Fruit fly (Drosophila melanogaster) whole organism, embryonic: ENCODE measurements around the gene TotM.

ENCODE experiments used
- Aef1 ChIP-seq: fragments of 200-800 bp; sonication (Bioruptor generic); IDR thresholded peaks from 3 replicates; pipeline ENCODE4 v1.3.6; 2022; ENCODE audit warnings: missing biosample characterization, missing genetic modification characterization
- B-H1 ChIP-seq: fragments of 200-800 bp; sonication (Bioruptor generic); IDR thresholded peaks from 3 replicates; pipeline ENCODE4 v1.3.6; 2022; ENCODE audit warnings: missing biosample characterization, missing genetic modification characterization
- Blimp-1 ChIP-seq: fragments of 200-800 bp; sonication (Bioruptor generic); optimal IDR thresholded peaks from 3 replicates; lab custom pipeline; 2018; ENCODE audit warnings: missing biosample characterization, missing genetic modification characterization, mild to moderate bottlenecking, moderate library complexity, missing genetic modification reagents
- CG11723 ChIP-seq: fragments of 200-800 bp; sonication (Bioruptor generic); optimal IDR thresholded peaks from 2 replicates; lab custom pipeline; 2017; ENCODE audit warnings: missing biosample characterization, mild to moderate bottlenecking, missing genetic modification characterization
- CG12744 ChIP-seq: fragments of 200-800 bp; sonication (Bioruptor generic); optimal IDR thresholded peaks from 2 replicates; lab custom pipeline; 2016; ENCODE audit warnings: missing biosample characterization, missing genetic modification characterization
- CG13287 ChIP-seq: fragments of 200-800 bp; sonication (Bioruptor generic); IDR thresholded peaks from 2 replicates; pipeline ENCODE4 v1.3.6; 2022; ENCODE audit warnings: missing biosample characterization, missing genetic modification characterization; ENCODE audit not compliant: partially characterized antibody
- CG13424 ChIP-seq: fragments of 200-800 bp; sonication (Bioruptor generic); optimal IDR thresholded peaks from 2 replicates; lab custom pipeline; 2019; ENCODE audit warnings: missing biosample characterization, mild to moderate bottlenecking, missing genetic modification characterization, moderate library complexity
- CG14014 ChIP-seq: fragments of 200-800 bp; sonication (Bioruptor generic); IDR thresholded peaks from 2 replicates; pipeline ENCODE4 v1.3.6; 2022; ENCODE audit warnings: missing biosample characterization, missing genetic modification characterization
- CG14050 ChIP-seq: fragments of 200-800 bp; sonication (Bioruptor generic); IDR thresholded peaks from 3 replicates; pipeline ENCODE4 v1.3.6; 2022; ENCODE audit warnings: missing biosample characterization, missing genetic modification characterization
- CG14667 ChIP-seq: fragments of 200-800 bp; sonication (Bioruptor generic); IDR thresholded peaks from 2 replicates; pipeline ENCODE4 v1.3.6; 2022; ENCODE audit warnings: missing biosample characterization, missing genetic modification characterization
- CG17186 ChIP-seq: fragments of 200-800 bp; sonication (Bioruptor generic); optimal IDR thresholded peaks from 3 replicates; lab custom pipeline; 2017; ENCODE audit warnings: missing biosample characterization, missing genetic modification reagents, missing genetic modification characterization
- CG18476 ChIP-seq: fragments of 200-800 bp; sonication (Bioruptor generic); optimal IDR thresholded peaks from 2 replicates; lab custom pipeline; 2016; ENCODE audit warnings: missing biosample characterization, mild to moderate bottlenecking, missing genetic modification characterization
- CG3065 ChIP-seq: fragments of 200-800 bp; sonication (Bioruptor generic); optimal IDR thresholded peaks from 2 replicates; lab custom pipeline; 2016; ENCODE audit warnings: missing biosample characterization, missing genetic modification characterization
- CG32772 ChIP-seq: fragments of 200-800 bp; sonication (Bioruptor generic); IDR thresholded peaks from 2 replicates; pipeline ENCODE4 v1.3.6; 2022; ENCODE audit warnings: missing biosample characterization, missing genetic modification characterization
- CG3995 ChIP-seq: fragments of 200-800 bp; sonication (Bioruptor generic); optimal IDR thresholded peaks from 3 replicates; lab custom pipeline; 2016; ENCODE audit warnings: missing biosample characterization, missing genetic modification characterization
- CG4617 ChIP-seq: fragments of 200-800 bp; sonication (Bioruptor generic); optimal IDR thresholded peaks from 3 replicates; lab custom pipeline; 2016; ENCODE audit warnings: missing biosample characterization, missing genetic modification characterization, borderline replicate concordance
- CG5245 ChIP-seq: fragments of 200-800 bp; sonication (Bioruptor generic); optimal IDR thresholded peaks from 3 replicates; lab custom pipeline; 2016; ENCODE audit warnings: missing biosample characterization, missing genetic modification characterization
- CG6813 ChIP-seq: fragments of 200-800 bp; sonication (Bioruptor generic); optimal IDR thresholded peaks from 2 replicates; lab custom pipeline; 2017; ENCODE audit warnings: missing biosample characterization, missing genetic modification characterization, mild to moderate bottlenecking, moderate library complexity, missing genetic modification reagents
- CG7839 ChIP-seq: fragments of 200-800 bp; sonication (Bioruptor generic); optimal IDR thresholded peaks from 3 replicates; lab custom pipeline; 2018; ENCODE audit warnings: missing biosample characterization, mild to moderate bottlenecking, missing genetic modification characterization, moderate library complexity
- CG8089 ChIP-seq: fragments of 200-800 bp; sonication (Bioruptor generic); optimal IDR thresholded peaks from 3 replicates; lab custom pipeline; 2016; ENCODE audit warnings: missing biosample characterization, missing genetic modification characterization
- Dad ChIP-seq: fragments of 200-800 bp; sonication (Bioruptor generic); optimal IDR thresholded peaks from 3 replicates; lab custom pipeline; 2016; ENCODE audit warnings: missing biosample characterization, missing genetic modification characterization
- Deaf1 ChIP-seq: fragments of 200-800 bp; optimal IDR thresholded peaks from 3 replicates; lab custom pipeline; 2019; ENCODE audit warnings: missing biosample characterization, mild to moderate bottlenecking, missing genetic modification characterization, moderate library complexity
- Elba2 ChIP-seq: fragments of 200-800 bp; sonication (Bioruptor generic); optimal IDR thresholded peaks from 3 replicates; lab custom pipeline; 2016; ENCODE audit warnings: missing biosample characterization, missing genetic modification characterization
- HHEX ChIP-seq: fragments of 200-800 bp; sonication (Bioruptor generic); optimal IDR thresholded peaks from 3 replicates; lab custom pipeline; 2017; ENCODE audit warnings: missing biosample characterization, mild to moderate bottlenecking, missing genetic modification characterization, missing genetic modification reagents
- HLHmδ ChIP-seq: fragments of 200-800 bp; sonication (Bioruptor generic); optimal IDR thresholded peaks from 2 replicates; lab custom pipeline; 2018; ENCODE audit warnings: missing biosample characterization, mild to moderate bottlenecking, missing genetic modification characterization, moderate library complexity
- Hand ChIP-seq: fragments of 200-800 bp; sonication (Bioruptor generic); optimal IDR thresholded peaks from 2 replicates; lab custom pipeline; 2017; ENCODE audit warnings: mild to moderate bottlenecking, missing biosample characterization, missing genetic modification reagents, missing genetic modification characterization
- Hmx ChIP-seq: fragments of 200-800 bp; sonication (Bioruptor generic); optimal IDR thresholded peaks from 2 replicates; lab custom pipeline; 2016; ENCODE audit warnings: missing biosample characterization, missing genetic modification characterization
- NFAT ChIP-seq: fragments of 200-800 bp; sonication (Bioruptor generic); IDR thresholded peaks from 2 replicates; pipeline ENCODE4 v1.3.6; 2022; ENCODE audit warnings: missing biosample characterization, missing genetic modification characterization
- Neu2 ChIP-seq: fragments of 200-800 bp; sonication (Bioruptor generic); optimal IDR thresholded peaks from 3 replicates; lab custom pipeline; 2016; ENCODE audit warnings: missing biosample characterization, missing genetic modification characterization, borderline replicate concordance
- Side ChIP-seq: fragments of 200-800 bp; sonication (Bioruptor generic); optimal IDR thresholded peaks from 2 replicates; lab custom pipeline; 2016; ENCODE audit warnings: missing biosample characterization, missing genetic modification characterization
- Sox100B ChIP-seq: fragments of 200-800 bp; sonication (Bioruptor generic); optimal IDR thresholded peaks from 3 replicates; lab custom pipeline; 2018; ENCODE audit warnings: missing biosample characterization, mild to moderate bottlenecking, missing genetic modification characterization
- Stat92E ChIP-seq, 3 experiments: fragments of >200 bp in 2 of 3; fragments of 200-800 bp in 1 of 3; sonication (Bioruptor generic) in 1 of 3; optimal IDR thresholded peaks; 2 replicates each; lab custom pipeline; 2017 to 2019; ENCODE audit warnings: missing biosample characterization in 3 of 3, missing genetic modification characterization in 3 of 3, mild to moderate bottlenecking in 1 of 3, moderate library complexity in 1 of 3
- Trl ChIP-seq, 3 experiments: fragments of >200 bp in 2 of 3; fragments of 200-800 bp in 1 of 3; sonication (Bioruptor generic) in 1 of 3; optimal IDR thresholded peaks; 2 replicates in 1 of 3; 3 replicates in 2 of 3; lab custom pipeline; 2016 to 2017; ENCODE audit warnings: missing biosample characterization in 1 of 3, missing genetic modification characterization in 1 of 3
- YL-1 ChIP-seq: fragments of 200-800 bp; sonication (Bioruptor generic); optimal IDR thresholded peaks from 3 replicates; lab custom pipeline; 2017; ENCODE audit warnings: missing biosample characterization, mild to moderate bottlenecking, missing genetic modification characterization
- ato ChIP-seq: fragments of 200-800 bp; sonication (Bioruptor generic); IDR thresholded peaks from 2 replicates; pipeline ENCODE4 v1.3.6; 2022; ENCODE audit warnings: missing biosample characterization, missing genetic modification characterization; ENCODE audit not compliant: partially characterized antibody
- da ChIP-seq: fragments of 200-800 bp; sonication (Bioruptor generic); optimal IDR thresholded peaks from 2 replicates; lab custom pipeline; 2016; ENCODE audit warnings: missing biosample characterization, missing genetic modification characterization
- disco-r ChIP-seq: fragments of 200-800 bp; sonication (Bioruptor generic); optimal IDR thresholded peaks from 2 replicates; lab custom pipeline; 2016; ENCODE audit warnings: missing biosample characterization, missing genetic modification characterization
- fd102C ChIP-seq: fragments of 200-800 bp; sonication (Bioruptor generic); optimal IDR thresholded peaks from 2 replicates; lab custom pipeline; 2018; ENCODE audit warnings: missing biosample characterization, mild to moderate bottlenecking, missing genetic modification characterization, moderate library complexity
- gem ChIP-seq: fragments of 200-800 bp; sonication (Bioruptor generic); optimal IDR thresholded peaks from 2 replicates; lab custom pipeline; 2019; ENCODE audit warnings: missing biosample characterization, mild to moderate bottlenecking, missing genetic modification characterization, moderate library complexity
- grau ChIP-seq: fragments of 200-800 bp; optimal IDR thresholded peaks from 3 replicates; lab custom pipeline; 2019; ENCODE audit warnings: missing biosample characterization, mild to moderate bottlenecking, missing genetic modification characterization, moderate library complexity
- gsb ChIP-seq: fragments of 200-800 bp; sonication (Bioruptor generic); IDR thresholded peaks from 2 replicates; pipeline ENCODE4 v1.3.6; 2022; ENCODE audit warnings: missing biosample characterization, missing genetic modification characterization
- ham ChIP-seq: fragments of 200-800 bp; sonication (Bioruptor generic); IDR thresholded peaks from 2 replicates; pipeline ENCODE4 v1.3.6; 2022; ENCODE audit warnings: missing biosample characterization, missing genetic modification characterization
- org-1 ChIP-seq: fragments of 200-800 bp; sonication (Bioruptor generic); optimal IDR thresholded peaks from 2 replicates; lab custom pipeline; 2017; ENCODE audit warnings: missing biosample characterization, missing genetic modification characterization
- otp ChIP-seq: fragments of 200-800 bp; sonication (Bioruptor generic); IDR thresholded peaks from 3 replicates; pipeline ENCODE4, ENCODE4 v1.3.6; 2022; ENCODE audit warnings: missing biosample characterization, missing genetic modification characterization
- phol ChIP-seq: fragments of 200-800 bp; sonication (Bioruptor generic); optimal IDR thresholded peaks from 3 replicates; lab custom pipeline; 2018; ENCODE audit warnings: missing biosample characterization, mild to moderate bottlenecking, missing genetic modification characterization, moderate library complexity
- salm ChIP-seq: fragments of 200-800 bp; sonication (Bioruptor generic); optimal IDR thresholded peaks from 2 replicates; lab custom pipeline; 2018; ENCODE audit warnings: missing biosample characterization, mild to moderate bottlenecking, missing genetic modification characterization
- scrt ChIP-seq: fragments of 200-800 bp; sonication (Bioruptor generic); optimal IDR thresholded peaks from 2 replicates; lab custom pipeline; 2018; ENCODE audit warnings: missing biosample characterization, mild to moderate bottlenecking, missing genetic modification characterization, moderate library complexity
- sim ChIP-seq: fragments of 200-800 bp; sonication (Bioruptor generic); IDR thresholded peaks from 2 replicates; pipeline ENCODE4 v1.3.6; 2022; ENCODE audit warnings: missing biosample characterization, missing genetic modification characterization
- sr ChIP-seq: fragments of 200-800 bp; sonication (Bioruptor generic); IDR thresholded peaks from 3 replicates; pipeline ENCODE4 v1.3.6; 2022; ENCODE audit warnings: missing biosample characterization, missing genetic modification characterization
- unpg ChIP-seq: fragments of 200-800 bp; sonication (Bioruptor generic); optimal IDR thresholded peaks from 3 replicates; lab custom pipeline; 2018; ENCODE audit warnings: missing biosample characterization, mild to moderate bottlenecking, missing genetic modification characterization, moderate library complexity
- usp ChIP-seq: fragments of >200 bp; optimal IDR thresholded peaks from 2 replicates; lab custom pipeline; 2017; ENCODE audit warnings: missing biosample characterization, missing genetic modification characterization

The TotM gene

dm6 chr2L:5292643-5292963 is 37.1 kb upstream of the TotM start (continued):
- TF ChIP-seq Elba2 (GFP tag; lab: Kevin White, UChicago) = no peak
- TF ChIP-seq Trl (optimal IDR thresholded peaks at IDR 0.05; lab: Kevin White, UChicago) = no peak
- no peak for TF ChIP-seq Trl (GFP tag; optimal IDR thresholded peaks at IDR 0.05; lab: Kevin White, UChicago)
- no peak for TF ChIP-seq Aef1 (GFP tag; lab: Robert Waterston, UW)
- TF ChIP-seq CG6813 (GFP tag; lab: Kevin White, UChicago) = no peak
- no peak for TF ChIP-seq CG14014 (GFP tag; lab: Robert Waterston, UW)
- no peak for TF ChIP-seq NFAT (GFP tag; lab: Robert Waterston, UW)
- no peak for TF ChIP-seq CG32772 (GFP tag; lab: Robert Waterston, UW)
- no peak for TF ChIP-seq CG14667 (GFP tag; lab: Robert Waterston, UW)
- no peak for TF ChIP-seq HHEX
- TF ChIP-seq CG4617 (GFP tag; lab: Kevin White, UChicago) = no peak
- TF ChIP-seq CG12744 (GFP tag; lab: Kevin White, UChicago) = no peak
- TF ChIP-seq CG13424 = peak; percentile 9
- no peak for TF ChIP-seq ato (GFP tag; lab: Robert Waterston, UW)
- TF ChIP-seq YL-1 (GFP tag; lab: Kevin White, UChicago) = no peak
- TF ChIP-seq Side (GFP tag; lab: Kevin White, UChicago) = no peak
- TF ChIP-seq da (GFP tag; lab: Kevin White, UChicago) = no peak
- TF ChIP-seq CG18476 = no peak
- TF ChIP-seq Deaf1 (tag; lab: Kevin White, UChicago) = no peak
- TF ChIP-seq Sox100B (GFP tag; lab: Kevin White, UChicago) = no peak
- TF ChIP-seq B-H1 (GFP tag; lab: Robert Waterston, UW) = no peak
- TF ChIP-seq CG8089 (GFP tag; lab: Kevin White, UChicago) = no peak
- TF ChIP-seq sim (GFP tag; lab: Robert Waterston, UW) = no peak
- TF ChIP-seq salm (tag; lab: Kevin White, UChicago) = no peak
- peak; percentile 1 for TF ChIP-seq Blimp-1
- TF ChIP-seq CG3065 (GFP tag; lab: Kevin White, UChicago) = no peak
- TF ChIP-seq gem (tag; lab: Kevin White, UChicago) = peak; percentile 25
- peak; percentile 14 for TF ChIP-seq phol (tag; lab: Kevin White, UChicago)
- TF ChIP-seq Hmx (GFP tag; lab: Kevin White, UChicago) = no peak
- TF ChIP-seq Stat92E (GFP tag; optimal IDR thresholded peaks at IDR 0.05; lab: Kevin White, UChicago) = no peak
- no peak for TF ChIP-seq otp (GFP tag; lab: Robert Waterston, UW)
- TF ChIP-seq disco-r (GFP tag; lab: Kevin White, UChicago) = no peak
- no peak for TF ChIP-seq CG17186 (GFP tag; lab: Kevin White, UChicago)
- no peak for TF ChIP-seq HLHmδ (GFP tag; lab: Kevin White, UChicago)
- no peak for TF ChIP-seq CG5245 (GFP tag; lab: Kevin White, UChicago)
- TF ChIP-seq CG13287 (GFP tag; lab: Robert Waterston, UW) = no peak
- no peak for TF ChIP-seq Neu2 (GFP tag; lab: Kevin White, UChicago)
- no peak for TF ChIP-seq CG14050 (GFP tag; lab: Robert Waterston, UW)
- no peak for TF ChIP-seq usp (GFP tag; lab: Kevin White, UChicago)
- TF ChIP-seq fd102C (GFP tag; lab: Kevin White, UChicago) = no peak
- no peak for TF ChIP-seq CG3995 (GFP tag; lab: Kevin White, UChicago)
- TF ChIP-seq grau = peak; percentile 87
- TF ChIP-seq Hand (GFP tag; lab: Kevin White, UChicago) = no peak
- TF ChIP-seq sr = no peak
- TF ChIP-seq ham (GFP tag; lab: Robert Waterston, UW) = no peak
- no peak for TF ChIP-seq Dad (GFP tag; lab: Kevin White, UChicago)
- no peak for TF ChIP-seq CG11723
- peak; percentile 1 for TF ChIP-seq CG7839
- TF ChIP-seq scrt = no peak
- TF ChIP-seq gsb = no peak
- TF ChIP-seq unpg (GFP tag; lab: Kevin White, UChicago) = peak; percentile 21
- TF ChIP-seq org-1 (GFP tag; lab: Kevin White, UChicago) = no peak
